Fruit fly (Drosophila melanogaster) whole organism, embryonic: Measurements from ENCODE around the gene Rab7.

ENCODE experiments used
- Asciz ChIP-seq: fragments of 200-800 bp; sonication (Bioruptor generic); optimal IDR thresholded peaks from 2 replicates; lab custom pipeline; 2017; ENCODE audit warnings: missing biosample characterization, mild to moderate bottlenecking, missing genetic modification characterization, missing genetic modification reagents
- CG10321 ChIP-seq: fragments of 200-800 bp; sonication (Bioruptor generic); IDR thresholded peaks from 2 replicates; pipeline ENCODE4 v1.3.6; 2022; ENCODE audit warnings: missing biosample characterization, missing genetic modification characterization
- CG10565 ChIP-seq: fragments of 200-800 bp; sonication (Bioruptor generic); optimal IDR thresholded peaks from 3 replicates; lab custom pipeline; 2016; ENCODE audit warnings: missing biosample characterization, mild to moderate bottlenecking, missing genetic modification characterization
- CG10654 ChIP-seq: fragments of 200-800 bp; sonication (Bioruptor generic); optimal IDR thresholded peaks from 2 replicates; lab custom pipeline; 2016; ENCODE audit warnings: missing biosample characterization, missing genetic modification characterization
- CG12155 ChIP-seq: fragments of 200-800 bp; sonication (Bioruptor generic); optimal IDR thresholded peaks from 3 replicates; lab custom pipeline; 2016; ENCODE audit warnings: missing biosample characterization, missing genetic modification characterization
- CG12391 ChIP-seq: fragments of 200-800 bp; sonication (Bioruptor generic); optimal IDR thresholded peaks from 3 replicates; lab custom pipeline; 2018; ENCODE audit warnings: missing biosample characterization, mild to moderate bottlenecking, missing genetic modification characterization, moderate library complexity
- CG12942 ChIP-seq: fragments of 200-800 bp; sonication (Bioruptor generic); optimal IDR thresholded peaks from 3 replicates; lab custom pipeline; 2016; ENCODE audit warnings: missing biosample characterization, missing genetic modification characterization
- CG13296 ChIP-seq: fragments of 200-800 bp; sonication (Bioruptor generic); optimal IDR thresholded peaks from 3 replicates; lab custom pipeline; 2018; ENCODE audit warnings: missing biosample characterization, mild to moderate bottlenecking, missing genetic modification characterization
- CG14965 ChIP-seq: fragments of 200-800 bp; sonication (Bioruptor generic); optimal IDR thresholded peaks from 2 replicates; lab custom pipeline; 2016; ENCODE audit warnings: missing biosample characterization, missing genetic modification characterization, borderline replicate concordance
- CG2116 ChIP-seq: fragments of 200-800 bp; sonication (Bioruptor generic); optimal IDR thresholded peaks from 3 replicates; lab custom pipeline; 2018; ENCODE audit warnings: missing biosample characterization, mild to moderate bottlenecking, missing genetic modification characterization
- CG2199 ChIP-seq: fragments of 200-800 bp; sonication (Bioruptor generic); IDR thresholded peaks from 3 replicates; pipeline ENCODE4 v1.3.6; 2022; ENCODE audit warnings: missing biosample characterization, missing genetic modification characterization
- CG2202 ChIP-seq: fragments of 200-800 bp; sonication (Bioruptor generic); optimal IDR thresholded peaks from 2 replicates; lab custom pipeline; 2018; ENCODE audit warnings: missing biosample characterization, mild to moderate bottlenecking, missing genetic modification characterization
- CG30431 ChIP-seq: fragments of 200-800 bp; sonication (Bioruptor generic); optimal IDR thresholded peaks from 2 replicates; lab custom pipeline; 2017; ENCODE audit warnings: missing biosample characterization, missing genetic modification characterization
- CG31441 ChIP-seq: fragments of 200-800 bp; sonication (Bioruptor generic); IDR thresholded peaks from 2 replicates; pipeline ENCODE4 v1.3.6; 2022; ENCODE audit warnings: missing biosample characterization, missing genetic modification characterization
- CG32772 ChIP-seq: fragments of 200-800 bp; sonication (Bioruptor generic); IDR thresholded peaks from 2 replicates; pipeline ENCODE4 v1.3.6; 2022; ENCODE audit warnings: missing biosample characterization, missing genetic modification characterization
- CG43689 ChIP-seq: fragments of 200-800 bp; sonication (Bioruptor generic); IDR thresholded peaks from 2 replicates; pipeline ENCODE4 v1.3.6; 2022; ENCODE audit warnings: missing biosample characterization, missing genetic modification characterization
- CG4820 ChIP-seq: fragments of 200-800 bp; sonication (Bioruptor generic); optimal IDR thresholded peaks from 3 replicates; lab custom pipeline; 2016; ENCODE audit warnings: missing biosample characterization, missing genetic modification characterization
- CG7963 ChIP-seq: fragments of 200-800 bp; sonication (Bioruptor generic); IDR thresholded peaks from 3 replicates; pipeline ENCODE4 v1.3.6; 2022; ENCODE audit warnings: missing biosample characterization, missing genetic modification characterization; ENCODE audit not compliant: partially characterized antibody
- CG7987 ChIP-seq: fragments of 200-800 bp; sonication (Bioruptor generic); optimal IDR thresholded peaks from 2 replicates; lab custom pipeline; 2018; ENCODE audit warnings: missing biosample characterization, mild to moderate bottlenecking, missing genetic modification characterization, moderate library complexity
- CG8290 ChIP-seq, 3 experiments: fragments of 200-800 bp; sonication (Bioruptor generic); optimal IDR thresholded peaks; 2 replicates each; lab custom pipeline; 2016 to 2019; ENCODE audit warnings: missing biosample characterization in 3 of 3, missing genetic modification characterization in 3 of 3, mild to moderate bottlenecking in 2 of 3, moderate library complexity in 1 of 3
- CTCF ChIP-seq: fragments of 200-800 bp; sonication (Bioruptor generic); optimal IDR thresholded peaks from 2 replicates; lab custom pipeline; 2017; ENCODE audit warnings: missing biosample characterization, mild to moderate bottlenecking, missing genetic modification characterization, moderate library complexity
- Camta ChIP-seq: fragments of 200-800 bp; sonication (Bioruptor generic); optimal IDR thresholded peaks from 2 replicates; lab custom pipeline; 2016; ENCODE audit warnings: missing biosample characterization, missing genetic modification characterization
- Ets97D ChIP-seq: fragments of 200-800 bp; sonication (Bioruptor generic); optimal IDR thresholded peaks from 3 replicates; lab custom pipeline; 2016; ENCODE audit warnings: missing biosample characterization, missing genetic modification characterization
- Hsf ChIP-seq: fragments of 200-800 bp; sonication (Bioruptor generic); optimal IDR thresholded peaks from 3 replicates; lab custom pipeline; 2016; ENCODE audit warnings: missing biosample characterization, missing genetic modification characterization
- Jarid2 ChIP-seq: fragments of 200-800 bp; sonication (Bioruptor generic); optimal IDR thresholded peaks from 3 replicates; lab custom pipeline; 2017; ENCODE audit warnings: mild to moderate bottlenecking, missing biosample characterization, missing genetic modification reagents, missing genetic modification characterization
- MBD-R2 ChIP-seq: fragments of 200-800 bp; sonication (Bioruptor generic); IDR thresholded peaks from 2 replicates; pipeline ENCODE4 v1.3.6; 2022; ENCODE audit warnings: missing biosample characterization, missing genetic modification characterization
- Opbp ChIP-seq: fragments of 200-800 bp; sonication (Bioruptor generic); IDR thresholded peaks from 3 replicates; pipeline ENCODE4 v1.3.6; 2022; ENCODE audit warnings: missing biosample characterization, missing genetic modification characterization; ENCODE audit not compliant: partially characterized antibody
- PHDP ChIP-seq: fragments of 200-800 bp; sonication (Bioruptor generic); optimal IDR thresholded peaks from 3 replicates; lab custom pipeline; 2018; ENCODE audit warnings: missing biosample characterization, mild to moderate bottlenecking, missing genetic modification characterization, moderate library complexity
- Rfx ChIP-seq: fragments of 200-800 bp; sonication (Bioruptor generic); IDR thresholded peaks from 2 replicates; pipeline ENCODE4 v1.3.6; 2022; ENCODE audit warnings: missing biosample characterization, missing genetic modification characterization
- Sry-β ChIP-seq: fragments of 200-800 bp; sonication (Bioruptor generic); optimal IDR thresholded peaks from 2 replicates; lab custom pipeline; 2018; ENCODE audit warnings: missing biosample characterization, mild to moderate bottlenecking, missing genetic modification characterization, moderate library complexity
- Sry-δ ChIP-seq: fragments of 200-800 bp; sonication (Bioruptor generic); optimal IDR thresholded peaks from 2 replicates; lab custom pipeline; 2016; ENCODE audit warnings: missing biosample characterization, missing genetic modification characterization
- chn ChIP-seq: fragments of 200-800 bp; sonication (Bioruptor generic); optimal IDR thresholded peaks from 2 replicates; lab custom pipeline; 2016; ENCODE audit warnings: missing biosample characterization, missing genetic modification characterization
- crp ChIP-seq, 2 experiments: fragments of 200-800 bp; sonication (Bioruptor generic); optimal IDR thresholded peaks; 2 replicates in 1 of 2; 3 replicates in 1 of 2; lab custom pipeline; 2017; ENCODE audit warnings: missing biosample characterization in 2 of 2, missing genetic modification characterization in 2 of 2, mild to moderate bottlenecking in 1 of 2, moderate library complexity in 1 of 2
- en ChIP-seq: fragments of 200-800 bp; sonication (Bioruptor generic); optimal IDR thresholded peaks from 2 replicates; lab custom pipeline; 2016; ENCODE audit warnings: missing biosample characterization, missing genetic modification characterization
- gt ChIP-seq: fragments of 200-800 bp; sonication (Bioruptor generic); IDR thresholded peaks from 2 replicates; pipeline ENCODE4 v1.3.6; 2022; ENCODE audit warnings: missing biosample characterization, missing genetic modification characterization
- hbn ChIP-seq: fragments of 200-800 bp; sonication (Bioruptor generic); IDR thresholded peaks from 2 replicates; pipeline ENCODE4 v1.3.6; 2022; ENCODE audit warnings: missing biosample characterization, missing genetic modification characterization; ENCODE audit not compliant: partially characterized antibody
- ind ChIP-seq: fragments of 200-800 bp; sonication (Bioruptor generic); optimal IDR thresholded peaks from 3 replicates; lab custom pipeline; 2016; ENCODE audit warnings: missing biosample characterization, missing genetic modification characterization
- ken ChIP-seq: fragments of 200-800 bp; sonication (Bioruptor generic); IDR thresholded peaks from 3 replicates; pipeline ENCODE4 v1.3.6; 2022; ENCODE audit warnings: missing biosample characterization, missing genetic modification characterization
- phol ChIP-seq: fragments of 200-800 bp; sonication (Bioruptor generic); optimal IDR thresholded peaks from 3 replicates; lab custom pipeline; 2018; ENCODE audit warnings: missing biosample characterization, mild to moderate bottlenecking, missing genetic modification characterization, moderate library complexity
- pita ChIP-seq: fragments of 200-800 bp; sonication (Bioruptor generic); optimal IDR thresholded peaks from 2 replicates; lab custom pipeline; 2017; ENCODE audit warnings: missing biosample characterization, mild to moderate bottlenecking, missing genetic modification characterization
- scrt ChIP-seq: fragments of 200-800 bp; sonication (Bioruptor generic); optimal IDR thresholded peaks from 2 replicates; lab custom pipeline; 2018; ENCODE audit warnings: missing biosample characterization, mild to moderate bottlenecking, missing genetic modification characterization, moderate library complexity
- sd ChIP-seq: fragments of 200-800 bp; sonication (Bioruptor generic); optimal IDR thresholded peaks from 3 replicates; lab custom pipeline; 2018; ENCODE audit warnings: missing biosample characterization, mild to moderate bottlenecking, missing genetic modification characterization, moderate library complexity
- slbo ChIP-seq: fragments of 200-800 bp; sonication (Bioruptor generic); IDR thresholded peaks from 2 replicates; pipeline ENCODE4 v1.3.6; 2022; ENCODE audit warnings: missing biosample characterization, missing genetic modification characterization
- so ChIP-seq: fragments of 200-800 bp; sonication (Bioruptor generic); IDR thresholded peaks from 3 replicates; pipeline ENCODE4 v1.3.6; 2022; ENCODE audit warnings: missing biosample characterization, missing genetic modification characterization
- ttk ChIP-seq: fragments of 200-800 bp; sonication (Bioruptor generic); IDR thresholded peaks from 2 replicates; pipeline ENCODE4 v2.1.2; 2022; ENCODE audit warnings: missing biosample characterization, missing genetic modification characterization
- twi ChIP-seq: fragments of 200-800 bp; optimal IDR thresholded peaks from 2 replicates; lab custom pipeline; 2019; ENCODE audit warnings: missing biosample characterization, mild to moderate bottlenecking, missing genetic modification characterization, moderate library complexity
- usp ChIP-seq: fragments of >200 bp; optimal IDR thresholded peaks from 2 replicates; lab custom pipeline; 2017; ENCODE audit warnings: missing biosample characterization, missing genetic modification characterization
- zen ChIP-seq: fragments of 200-800 bp; sonication (Bioruptor generic); optimal IDR thresholded peaks from 3 replicates; lab custom pipeline; 2018; ENCODE audit warnings: missing biosample characterization, mild to moderate bottlenecking, missing genetic modification characterization, moderate library complexity

Rab7 gene

DNA sequence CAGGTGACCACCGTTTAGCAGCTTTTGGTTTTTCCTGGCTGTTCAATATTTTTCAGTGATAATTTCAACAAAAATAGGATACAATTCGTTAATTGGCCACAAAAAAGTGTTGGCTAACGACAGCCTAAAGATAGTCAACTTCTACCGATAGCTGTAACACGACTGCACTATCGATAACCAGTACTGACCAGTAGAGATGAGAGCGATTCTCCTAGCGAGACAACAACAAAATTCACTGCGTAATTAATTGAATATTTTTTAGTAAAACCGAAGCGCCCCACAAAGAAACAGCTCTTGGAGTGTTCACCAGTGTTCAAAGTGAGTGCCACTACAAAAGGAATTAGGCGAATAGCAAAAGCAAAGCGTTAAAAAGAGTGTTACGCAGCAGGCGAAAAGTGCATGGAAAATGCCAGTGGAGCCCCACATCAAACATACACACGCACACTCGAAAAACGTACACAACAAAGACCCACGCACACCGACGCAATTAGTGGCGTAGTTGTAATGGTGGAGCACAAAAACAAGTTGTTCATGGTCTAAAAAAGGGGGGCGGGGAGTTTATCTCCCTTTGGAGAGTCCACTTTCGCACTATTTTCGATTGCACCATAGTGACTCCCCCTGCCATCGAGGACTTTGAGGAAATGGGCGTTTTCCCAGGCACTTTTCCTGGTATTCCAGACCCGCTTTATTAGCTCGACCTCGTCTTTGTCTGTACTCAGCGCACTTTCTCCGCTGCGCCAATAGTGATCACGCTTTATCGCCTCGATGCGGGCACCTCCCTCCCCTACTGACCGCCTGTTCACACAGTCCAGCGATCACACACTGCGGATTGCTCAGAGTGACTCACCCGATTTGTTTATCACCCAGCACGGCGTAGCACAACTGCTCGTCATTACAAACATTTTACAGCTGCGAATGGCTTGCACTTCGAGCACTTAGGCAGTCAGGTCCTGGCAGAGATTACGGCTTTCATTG lies at the start of gene Rab7, which contains the start of gene Epp (continued):
- TF ChIP-seq CG10565 (GFP tag; lab: Kevin White, UChicago) = no peak
- peak; percentile 84 for TF ChIP-seq MBD-R2 (GFP tag; lab: Robert Waterston, UW)
- peak; percentile 29 for TF ChIP-seq CTCF (GFP tag; lab: Kevin White, UChicago)
- no peak for TF ChIP-seq twi (tag; lab: Kevin White, UChicago)
- no peak for TF ChIP-seq ttk (GFP tag; lab: Robert Waterston, UW)
- TF ChIP-seq ken (GFP tag; lab: Robert Waterston, UW) = peak; percentile 53; the same call in 1 of the 3 replicates
- peak; percentile 23 for TF ChIP-seq Sry-β
- peak; percentile 3 for TF ChIP-seq CG2202 (tag; lab: Kevin White, UChicago)
- peak; percentile 60 for TF ChIP-seq zen (tag; lab: Kevin White, UChicago)
- peak; percentile 43 for TF ChIP-seq phol
- TF ChIP-seq CG10321 (GFP tag; lab: Robert Waterston, UW) = peak; percentile 46; the same call in 1 of the 2 replicates
- no peak for TF ChIP-seq CG4820 (GFP tag; lab: Kevin White, UChicago)
- peak; percentile 7 for TF ChIP-seq Hsf (GFP tag; lab: Kevin White, UChicago)
- peak; percentile 23 for TF ChIP-seq CG8290 (GFP tag; optimal IDR thresholded peaks at IDR 0.05; lab: Kevin White, UChicago)
- peak in 1 of 2 experiments; percentile 73 for TF ChIP-seq CG8290 (tag; optimal IDR thresholded peaks at IDR 0.05; lab: Kevin White, UChicago)
- no peak for TF ChIP-seq en (GFP tag; lab: Kevin White, UChicago)
- TF ChIP-seq Opbp (GFP tag; lab: Robert Waterston, UW) = peak; percentile 95
- peak; percentile 73 for TF ChIP-seq Ets97D (GFP tag; lab: Kevin White, UChicago)
- TF ChIP-seq CG12155 (GFP tag; lab: Kevin White, UChicago) = peak; percentile 95
- no peak for TF ChIP-seq pita (GFP tag; lab: Kevin White, UChicago)
- TF ChIP-seq CG2116 = peak; percentile 95
- TF ChIP-seq CG12942 = peak; percentile 41
- TF ChIP-seq CG12391 (tag; lab: Kevin White, UChicago) = peak; percentile 40
- no peak for TF ChIP-seq usp (GFP tag; lab: Kevin White, UChicago)
- TF ChIP-seq so = no peak
- peak; percentile 89 for TF ChIP-seq hbn (GFP tag; lab: Robert Waterston, UW)
- TF ChIP-seq CG7963 (GFP tag; lab: Robert Waterston, UW) = peak; percentile 87
- peak; percentile 2 for TF ChIP-seq scrt (GFP tag; lab: Kevin White, UChicago)
- TF ChIP-seq CG32772 = no peak
- peak in 1 of 2 experiments; percentile 31 for TF ChIP-seq crp (GFP tag; optimal IDR thresholded peaks at IDR 0.05; lab: Kevin White, UChicago)
- TF ChIP-seq CG14965 (GFP tag; lab: Kevin White, UChicago) = no peak
- no peak for TF ChIP-seq gt (GFP tag; lab: Robert Waterston, UW)
- TF ChIP-seq CG13296 (GFP tag; lab: Kevin White, UChicago) = peak; percentile 6
- TF ChIP-seq CG43689 = no peak
- no peak for TF ChIP-seq Asciz (GFP tag; lab: Kevin White, UChicago)
- peak; percentile 71 for TF ChIP-seq slbo (GFP tag; lab: Robert Waterston, UW)
- no peak for TF ChIP-seq Jarid2
- TF ChIP-seq Sry-δ (GFP tag; lab: Kevin White, UChicago) = peak; percentile 97
- TF ChIP-seq chn (GFP tag; lab: Kevin White, UChicago) = peak; percentile 31
- TF ChIP-seq PHDP (tag; lab: Kevin White, UChicago) = peak; percentile 44
- peak; percentile 30 for TF ChIP-seq CG10654 (GFP tag; lab: Kevin White, UChicago)
- TF ChIP-seq ind (GFP tag; lab: Kevin White, UChicago) = peak; percentile 8
- peak; percentile 35 for TF ChIP-seq CG7987
- peak; percentile 92 for TF ChIP-seq sd (tag; lab: Kevin White, UChicago)
- no peak for TF ChIP-seq CG2199 (GFP tag; lab: Robert Waterston, UW)
- no peak; the same call in 1 of the 2 replicates for TF ChIP-seq CG31441 (GFP tag; lab: Robert Waterston, UW)
- peak; percentile 5 for TF ChIP-seq Camta (GFP tag; lab: Kevin White, UChicago)
- TF ChIP-seq CG30431 (GFP tag; lab: Kevin White, UChicago) = no peak
- peak; percentile 81 for TF ChIP-seq Rfx (GFP tag; lab: Robert Waterston, UW)
